Worm (Caenorhabditis elegans) whole organism, L1 larva: Measurements from ENCODE around the gene B0361.4.
A peak's percentile ranks its signal among the peaks of the same experiment; 100 is the strongest.

Source experiments
- C04F5.9 ChIP-seq: sonication (generic microtip); optimal IDR thresholded peaks from 2 replicates; lab custom pipeline; 2016; ENCODE audit warnings: missing genetic modification characterization, missing compliant biosample characterization
- C16A3.4 ChIP-seq: fragments of 150-350 bp; optimal IDR thresholded peaks from 2 replicates; lab custom pipeline; 2014; ENCODE audit warnings: missing biosample characterization, missing genetic modification characterization
- Y116A8C.19 ChIP-seq: sonication (generic microtip); optimal IDR thresholded peaks from 2 replicates; lab custom pipeline; 2016; ENCODE audit warnings: missing compliant biosample characterization, missing genetic modification characterization, borderline replicate concordance
- alr-1 ChIP-seq: fragments of 200-800 bp; sonication (Bioruptor generic); optimal IDR thresholded peaks from 2 replicates; lab custom pipeline; 2018; ENCODE audit warnings: borderline replicate concordance, mild to moderate bottlenecking, missing genetic modification characterization, missing compliant biosample characterization
- blmp-1 ChIP-seq: fragments of 150-350 bp; optimal IDR thresholded peaks from 2 replicates; lab custom pipeline; 2014; ENCODE audit warnings: missing biosample characterization, missing genetic modification characterization
- ceh-63 ChIP-seq: fragments of 200-800 bp; sonication (Bioruptor generic); optimal IDR thresholded peaks from 2 replicates; lab custom pipeline; 2018; ENCODE audit warnings: mild to moderate bottlenecking, missing genetic modification characterization, missing compliant biosample characterization
- ceh-8 ChIP-seq: fragments of 200-800 bp; sonication (Bioruptor generic); optimal IDR thresholded peaks from 2 replicates; lab custom pipeline; 2018; ENCODE audit warnings: mild to moderate bottlenecking, missing genetic modification characterization, moderate library complexity, missing compliant biosample characterization
- ceh-88 ChIP-seq: fragments of 200-800 bp; sonication (Bioruptor generic); IDR thresholded peaks from 2 replicates; pipeline ENCODE4 v1.3.6; 2022; ENCODE audit warnings: missing genetic modification characterization, missing compliant biosample characterization
- ces-1 ChIP-seq: fragments of 150-350 bp; optimal IDR thresholded peaks from 2 replicates; lab custom pipeline; 2014; ENCODE audit warnings: missing biosample characterization, missing genetic modification reagents, missing genetic modification characterization
- dpl-1 ChIP-seq, 3 experiments: fragments of 150-350 bp in 2 of 3; sonication (generic microtip) in 1 of 3; optimal IDR thresholded peaks; 2 replicates each; lab custom pipeline; 2014 to 2017; ENCODE audit warnings: missing biosample characterization in 3 of 3, missing genetic modification characterization in 3 of 3, missing genetic modification reagents in 3 of 3
- dsc-1 ChIP-seq: sonication (generic microtip); optimal IDR thresholded peaks from 2 replicates; lab custom pipeline; 2016; ENCODE audit warnings: mild to moderate bottlenecking, missing genetic modification characterization, missing compliant biosample characterization
- efl-1 ChIP-seq, 4 experiments: fragments of 150-350 bp; optimal IDR thresholded peaks in 3 of 4; peaks in 1 of 4; 1 replicate in 1 of 4; 2 replicates in 3 of 4; lab custom pipeline; 2014; ENCODE audit warnings: missing biosample characterization in 2 of 4, missing genetic modification characterization in 2 of 4, missing genetic modification reagents in 2 of 4
- egl-13 ChIP-seq: sonication (generic microtip); optimal IDR thresholded peaks from 2 replicates; lab custom pipeline; 2016; ENCODE audit warnings: missing genotype, missing genetic modification reagents, missing genetic modification characterization, missing compliant biosample characterization
- elt-2 ChIP-seq: sonication (generic microtip); optimal IDR thresholded peaks from 2 replicates; lab custom pipeline; 2016; ENCODE audit warnings: missing genetic modification characterization, mild to moderate bottlenecking, inconsistent platforms, missing compliant biosample characterization, missing genetic modification reagents
- elt-3 ChIP-seq, 6 experiments: fragments of 150-350 bp in 1 of 6; sonication (generic microtip); optimal IDR thresholded peaks; 2 replicates each; lab custom pipeline; 2017 to 2018; ENCODE audit warnings: missing biosample characterization in 6 of 6, missing genetic modification characterization in 6 of 6, inconsistent platforms in 1 of 6
- fkh-8 ChIP-seq: sonication (generic microtip); optimal IDR thresholded peaks from 2 replicates; lab custom pipeline; 2016; ENCODE audit warnings: mild to moderate bottlenecking, missing genetic modification characterization, missing compliant biosample characterization
- fos-1 ChIP-seq: fragments of 150-350 bp; optimal IDR thresholded peaks from 2 replicates; lab custom pipeline; 2014; ENCODE audit warnings: missing biosample characterization, missing genetic modification characterization
- grh-1 ChIP-seq: fragments of 200-800 bp; sonication (Bioruptor generic); IDR thresholded peaks from 2 replicates; pipeline ENCODE4 v1.3.6; 2022; ENCODE audit warnings: missing genetic modification reagents, missing genetic modification characterization, missing compliant biosample characterization
- hlh-4 ChIP-seq: sonication (generic microtip); optimal IDR thresholded peaks from 2 replicates; lab custom pipeline; 2016; ENCODE audit warnings: mild to moderate bottlenecking, missing genetic modification characterization, missing compliant biosample characterization
- hpl-2 ChIP-seq: fragments of 150-350 bp; optimal IDR thresholded peaks from 2 replicates; lab custom pipeline; 2014; ENCODE audit warnings: missing biosample characterization, missing genetic modification reagents, missing genetic modification characterization
- jun-1 ChIP-seq: fragments of 150-350 bp; optimal IDR thresholded peaks from 2 replicates; lab custom pipeline; 2014; ENCODE audit warnings: missing biosample characterization, missing genetic modification reagents, missing genetic modification characterization
- lin-13 ChIP-seq: fragments of 150-350 bp; optimal IDR thresholded peaks from 2 replicates; lab custom pipeline; 2014; ENCODE audit warnings: missing biosample characterization, missing genetic modification reagents, missing genetic modification characterization
- lin-14 ChIP-seq: fragments of 200-800 bp; sonication (Bioruptor generic); optimal IDR thresholded peaks from 2 replicates; lab custom pipeline; 2018; ENCODE audit warnings: mild to moderate bottlenecking, missing genetic modification characterization, moderate library complexity, missing compliant biosample characterization
- lin-35 ChIP-seq, 2 experiments: fragments of 150-350 bp; optimal IDR thresholded peaks; 2 replicates each; lab custom pipeline; 2014; ENCODE audit warnings: missing biosample characterization in 2 of 2, missing genetic modification characterization in 2 of 2, missing genetic modification reagents in 2 of 2
- lin-39 ChIP-seq: fragments of 150-350 bp; optimal IDR thresholded peaks from 2 replicates; lab custom pipeline; 2014; ENCODE audit warnings: missing biosample characterization, missing genetic modification reagents, missing genetic modification characterization
- lir-3 ChIP-seq: sonication (generic microtip); optimal IDR thresholded peaks from 2 replicates; lab custom pipeline; 2016; ENCODE audit warnings: mild to moderate bottlenecking, missing genetic modification characterization, moderate library complexity, missing compliant biosample characterization; ENCODE audit not compliant: poor library complexity
- lsy-2 ChIP-seq, 2 experiments: fragments of 150-350 bp; optimal IDR thresholded peaks; 2 replicates each; lab custom pipeline; 2014; ENCODE audit warnings: missing biosample characterization in 2 of 2, missing genetic modification characterization in 2 of 2
- mdl-1 ChIP-seq, 2 experiments: fragments of 150-350 bp; optimal IDR thresholded peaks; 2 replicates each; lab custom pipeline; 2014 to 2017; ENCODE audit warnings: missing biosample characterization in 2 of 2, missing genetic modification characterization in 2 of 2, inconsistent platforms in 1 of 2
- mef-2 ChIP-seq: fragments of 150-350 bp; optimal IDR thresholded peaks from 2 replicates; lab custom pipeline; 2014; ENCODE audit warnings: missing biosample characterization, missing genetic modification characterization
- mep-1 ChIP-seq: fragments of 150-350 bp; optimal IDR thresholded peaks from 2 replicates; lab custom pipeline; 2014; ENCODE audit warnings: missing biosample characterization, missing genetic modification characterization
- nhr-11 ChIP-seq: fragments of 150-350 bp; optimal IDR thresholded peaks from 2 replicates; lab custom pipeline; 2014; ENCODE audit warnings: missing biosample characterization, missing genetic modification characterization
- nhr-19 ChIP-seq: fragments of 200-800 bp; sonication (Bioruptor generic); conservative IDR thresholded peaks from 2 replicates; pipeline ENCODE4 v1.3.6; 2022; ENCODE audit warnings: missing genetic modification characterization, missing compliant biosample characterization
- nhr-20 ChIP-seq: sonication (generic microtip); optimal IDR thresholded peaks from 2 replicates; lab custom pipeline; 2016; ENCODE audit warnings: mild to moderate bottlenecking, missing genetic modification characterization, missing compliant biosample characterization
- nhr-237 ChIP-seq: fragments of 150-350 bp; optimal IDR thresholded peaks from 2 replicates; lab custom pipeline; 2014; ENCODE audit warnings: missing biosample characterization, missing genetic modification characterization
- nhr-28 ChIP-seq: fragments of 150-350 bp; optimal IDR thresholded peaks from 2 replicates; lab custom pipeline; 2014; ENCODE audit warnings: missing biosample characterization, missing genetic modification characterization
- nhr-47 ChIP-seq: sonication (generic microtip); optimal IDR thresholded peaks from 2 replicates; lab custom pipeline; 2016; ENCODE audit warnings: mild to moderate bottlenecking, missing genetic modification characterization, moderate library complexity, missing compliant biosample characterization
- nhr-71 ChIP-seq: sonication (generic microtip); optimal IDR thresholded peaks from 2 replicates; lab custom pipeline; 2016; ENCODE audit warnings: mild to moderate bottlenecking, missing genetic modification characterization, moderate library complexity, missing compliant biosample characterization
- nhr-85 ChIP-seq: sonication (generic microtip); peaks from one replicate; lab custom pipeline; 2016; ENCODE audit warnings: missing genetic modification characterization, inconsistent platforms, missing compliant biosample characterization
- nhr-90 ChIP-seq: sonication (generic microtip); optimal IDR thresholded peaks from 2 replicates; lab custom pipeline; 2016; ENCODE audit warnings: mild to moderate bottlenecking, missing genetic modification characterization, missing compliant biosample characterization; ENCODE audit not compliant: poor library complexity
- pag-3 ChIP-seq: sonication (generic microtip); optimal IDR thresholded peaks from 2 replicates; lab custom pipeline; 2017; ENCODE audit warnings: missing genetic modification characterization, mild to moderate bottlenecking, missing compliant biosample characterization, antibody characterized with exemption, borderline replicate concordance; ENCODE audit not compliant: insufficient read depth
- skn-1 ChIP-seq: fragments of 150-350 bp; optimal IDR thresholded peaks from 2 replicates; lab custom pipeline; 2014; ENCODE audit warnings: missing biosample characterization, missing genetic modification characterization
- snpc-4 ChIP-seq: fragments of 150-350 bp; optimal IDR thresholded peaks from 2 replicates; lab custom pipeline; 2014; ENCODE audit warnings: missing biosample characterization, missing genetic modification characterization
- snu-23 ChIP-seq: sonication (generic microtip); optimal IDR thresholded peaks from 2 replicates; lab custom pipeline; 2016; ENCODE audit warnings: missing genetic modification characterization, missing compliant biosample characterization
- sox-4 ChIP-seq: sonication (generic microtip); optimal IDR thresholded peaks from 2 replicates; lab custom pipeline; 2016; ENCODE audit warnings: missing genetic modification characterization, missing compliant biosample characterization
- sup-37 ChIP-seq: fragments of 200-800 bp; sonication (Bioruptor generic); optimal IDR thresholded peaks from 2 replicates; lab custom pipeline; 2018; ENCODE audit warnings: mild to moderate bottlenecking, missing genetic modification characterization, missing compliant biosample characterization
- unc-130 ChIP-seq: fragments of 150-350 bp; optimal IDR thresholded peaks from 2 replicates; lab custom pipeline; 2017; ENCODE audit warnings: missing biosample characterization, missing genetic modification characterization, inconsistent platforms
- unc-30 ChIP-seq: sonication (generic microtip); optimal IDR thresholded peaks from 2 replicates; lab custom pipeline; 2017; ENCODE audit warnings: missing biosample characterization, missing genetic modification characterization
- unc-62 ChIP-seq: fragments of 150-350 bp; optimal IDR thresholded peaks from 2 replicates; lab custom pipeline; 2014; ENCODE audit warnings: missing biosample characterization, missing genetic modification reagents, missing genetic modification characterization
- unc-86 ChIP-seq: sonication (generic microtip); optimal IDR thresholded peaks from 2 replicates; lab custom pipeline; 2016; ENCODE audit warnings: missing genetic modification characterization, missing compliant biosample characterization
- unc-98 ChIP-seq: fragments of 200-800 bp; sonication (Bioruptor generic); IDR thresholded peaks from 2 replicates; pipeline ENCODE4 v1.3.6; 2022; ENCODE audit warnings: missing genetic modification characterization, missing compliant biosample characterization
- vab-15 ChIP-seq: sonication (generic microtip); optimal IDR thresholded peaks from 2 replicates; lab custom pipeline; 2017; ENCODE audit warnings: missing genotype, mild to moderate bottlenecking, missing genetic modification characterization, missing compliant biosample characterization
- xbp-1 ChIP-seq: sonication (generic microtip); optimal IDR thresholded peaks from 2 replicates; lab custom pipeline; 2016; ENCODE audit warnings: missing genetic modification characterization, missing compliant biosample characterization

The B0361.4 gene

ce11 chrIII:7300169-7300568, 41.4 kb downstream of the B0361.4 start:
- TF ChIP-seq alr-1 (tag; lab: Kevin White, UChicago), result no peak
- TF ChIP-seq sox-4 (tag; lab: Kevin White, UChicago), result no peak
- peak; percentile 59 for TF ChIP-seq snu-23 (GFP tag; lab: Kevin White, UChicago)
- TF ChIP-seq mef-2, result no peak
- no peak for TF ChIP-seq jun-1 (tag; lab: Kevin White, UChicago)
- no peak for TF ChIP-seq ceh-63 (GFP tag; lab: Kevin White, UChicago)
- TF ChIP-seq nhr-20 (tag; lab: Kevin White, UChicago), result peak; percentile 89
- peak; percentile 50 to 72 for TF ChIP-seq lsy-2 (tag; optimal IDR thresholded peaks at IDR 0.05; lab: Kevin White, UChicago)
- TF ChIP-seq fos-1 (tag; lab: Kevin White, UChicago), result no peak
- TF ChIP-seq nhr-28 (tag; lab: Kevin White, UChicago), result no peak
- peak; percentile 36; the same call in 1 of the 2 replicates for TF ChIP-seq grh-1
- TF ChIP-seq pag-3 (tag; lab: Kevin White, UChicago), result no peak
- TF ChIP-seq ceh-8, result no peak
- TF ChIP-seq snpc-4 (tag; lab: Kevin White, UChicago), result no peak
- peak; percentile 85 for TF ChIP-seq nhr-71 (tag; lab: Kevin White, UChicago)
- peak in 1 of 2 experiments; percentile 59 for TF ChIP-seq lin-35 (GFP tag; optimal IDR thresholded peaks at IDR 0.05; lab: Kevin White, UChicago)
- TF ChIP-seq nhr-11, result no peak
- no peak for TF ChIP-seq ceh-88 (GFP tag; lab: Robert Waterston, UW)
- peak; percentile 64 for TF ChIP-seq blmp-1 (tag; lab: Kevin White, UChicago)
- TF ChIP-seq lir-3 (tag; lab: Kevin White, UChicago), result no peak
- TF ChIP-seq unc-98 (GFP tag; lab: Robert Waterston, UW), result no peak
- peak in 1 of 3 experiments; percentile 39 for TF ChIP-seq dpl-1 (GFP tag; optimal IDR thresholded peaks at IDR 0.05; lab: Kevin White, UChicago)
- peak in 1 of 2 experiments; percentile 8 for TF ChIP-seq efl-1 (optimal IDR thresholded peaks at IDR 0.05; lab: Kevin White, UChicago)
- peak in 1 of 2 experiments; percentile 85 for TF ChIP-seq efl-1 (GFP tag; optimal IDR thresholded peaks at IDR 0.05 in 1 of 2; lab: Kevin White, UChicago)
- TF ChIP-seq lin-14, result peak; percentile 81
- TF ChIP-seq sup-37 (GFP tag; lab: Kevin White, UChicago), result no peak
- TF ChIP-seq Y116A8C.19 (tag; lab: Kevin White, UChicago), result no peak
- TF ChIP-seq mdl-1 (tag; optimal IDR thresholded peaks at IDR 0.05; lab: Kevin White, UChicago), result peak in 1 of 2 experiments; percentile 53
- no peak for TF ChIP-seq lin-39 (tag; lab: Kevin White, UChicago)
- no peak for TF ChIP-seq skn-1
- no peak for TF ChIP-seq fkh-8 (tag; lab: Kevin White, UChicago)
- peak; percentile 69 for TF ChIP-seq C16A3.4 (tag; lab: Kevin White, UChicago)
- TF ChIP-seq nhr-237, result no peak
- TF ChIP-seq ces-1, result no peak
- TF ChIP-seq egl-13 (tag; lab: Kevin White, UChicago), result no peak
- no peak for TF ChIP-seq hlh-4
- no peak for TF ChIP-seq dsc-1
- no peak for TF ChIP-seq unc-62 (GFP tag; lab: Kevin White, UChicago)
- peak; percentile 84 for TF ChIP-seq nhr-90 (tag; lab: Kevin White, UChicago)
- no peak for TF ChIP-seq xbp-1
- TF ChIP-seq elt-2 (tag; lab: Kevin White, UChicago), result no peak
- TF ChIP-seq vab-15 (tag; lab: Kevin White, UChicago), result no peak
- TF ChIP-seq nhr-85 (tag; lab: Kevin White, UChicago), result peak; percentile 99
- TF ChIP-seq unc-130 (tag; lab: Kevin White, UChicago), result no peak
- no peak for TF ChIP-seq C04F5.9 (tag; lab: Kevin White, UChicago)
- no peak for TF ChIP-seq hpl-2
- peak; percentile 57 for TF ChIP-seq nhr-19 (GFP tag; lab: Robert Waterston, UW)
- TF ChIP-seq elt-3 (tag; optimal IDR thresholded peaks at IDR 0.05; lab: Kevin White, UChicago), result peak in 3 of 6 experiments; percentile 27 to 90 (median 89)
- no peak for TF ChIP-seq unc-30 (tag; lab: Kevin White, UChicago)
- no peak for TF ChIP-seq unc-86 (tag; lab: Kevin White, UChicago)
- peak; percentile 46 for TF ChIP-seq mep-1
- TF ChIP-seq lin-13, result peak; percentile 31
- TF ChIP-seq nhr-47 (tag; lab: Kevin White, UChicago), result peak; percentile 54
